Worm (Caenorhabditis elegans): ENCODE results near the gene F54C8.1.

- TF ChIP-seq flt-1 (GFP tag; IDR thresholded peaks at IDR 0.05) (no peak), ref-1 (GFP tag; conservative IDR thresholded peaks at IDR 0.05) (no peak), cog-1 (tag; optimal IDR thresholded peaks at IDR 0.05) (no peak)
These were observed 10.3 kb downstream of the F54C8.1 start, which contains the start of gene F54C8.6 for ce11 chrIII:9449831-9450230.

Data from whole organism, midembryonic.